Fruit fly (Drosophila melanogaster): ENCODE results near the gene Mon1.

DNA sequence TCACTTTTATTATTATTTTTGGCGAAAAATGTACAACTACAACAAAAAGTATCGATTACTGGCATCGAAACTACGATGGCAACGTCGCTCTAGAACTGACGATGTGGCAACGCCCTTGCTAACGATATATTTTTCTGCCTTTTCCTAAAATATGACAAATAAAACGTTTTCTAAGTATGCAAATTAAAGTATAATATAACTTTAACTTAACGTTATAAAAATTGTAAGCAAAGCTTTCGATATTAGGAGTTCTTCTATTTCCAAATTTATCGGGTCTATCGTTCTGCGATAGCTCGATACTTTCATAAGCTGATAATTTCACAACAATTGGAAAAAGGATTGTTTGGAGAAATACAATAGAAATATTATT, 32.6 kb downstream of the Mon1 start, which contains the start of the genes Cf2 and CG3008:
- TF ChIP-seq Myc (optimal IDR thresholded peaks at IDR 0.05) (no peak), h (optimal IDR thresholded peaks at IDR 0.05) (no peak)
